Fruit fly (Drosophila melanogaster): ENCODE measurements around the gene Hcf.

Gene Hcf

DNA sequence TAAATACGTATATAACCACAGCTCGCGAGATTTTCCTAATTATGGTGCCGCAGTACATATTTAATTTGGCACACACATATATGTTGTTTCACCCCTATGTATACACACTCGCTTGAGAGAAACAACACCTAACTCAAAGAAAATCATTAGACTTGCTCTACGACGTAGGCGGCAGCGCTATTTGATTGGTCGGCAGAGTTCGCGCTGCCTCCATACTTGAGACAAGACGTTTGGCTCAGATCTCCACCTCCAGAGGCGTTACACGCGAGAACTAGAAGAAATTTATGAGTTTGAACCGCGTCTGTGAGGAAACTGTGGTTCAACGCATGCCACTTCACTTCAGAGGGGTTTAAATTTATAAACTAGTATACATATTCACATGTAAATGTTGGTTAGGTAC, 63.6 kb downstream of the Hcf start:
- no peak for TF ChIP-seq CG34367 (tag; optimal IDR thresholded peaks at IDR 0.05)
- TF ChIP-seq CG15710 (tag; optimal IDR thresholded peaks at IDR 0.05) = no peak
- TF ChIP-seq CG9948 (tag; optimal IDR thresholded peaks at IDR 0.05) = no peak
- no peak for TF ChIP-seq rn (GFP tag; IDR thresholded peaks at IDR 0.05)
- TF ChIP-seq CG8301 (tag; optimal IDR thresholded peaks at IDR 0.05) = no peak
- TF ChIP-seq D1 (tag; optimal IDR thresholded peaks at IDR 0.05) = no peak
- no peak for TF ChIP-seq CG32121 (GFP tag; IDR thresholded peaks at IDR 0.05)
- no peak for TF ChIP-seq Pif1B (GFP tag; optimal IDR thresholded peaks at IDR 0.05)
- no peak for TF ChIP-seq Ets98B (GFP tag; IDR thresholded peaks at IDR 0.05)
- TF ChIP-seq CG8159 (tag; optimal IDR thresholded peaks at IDR 0.05) = no peak

DNA sequence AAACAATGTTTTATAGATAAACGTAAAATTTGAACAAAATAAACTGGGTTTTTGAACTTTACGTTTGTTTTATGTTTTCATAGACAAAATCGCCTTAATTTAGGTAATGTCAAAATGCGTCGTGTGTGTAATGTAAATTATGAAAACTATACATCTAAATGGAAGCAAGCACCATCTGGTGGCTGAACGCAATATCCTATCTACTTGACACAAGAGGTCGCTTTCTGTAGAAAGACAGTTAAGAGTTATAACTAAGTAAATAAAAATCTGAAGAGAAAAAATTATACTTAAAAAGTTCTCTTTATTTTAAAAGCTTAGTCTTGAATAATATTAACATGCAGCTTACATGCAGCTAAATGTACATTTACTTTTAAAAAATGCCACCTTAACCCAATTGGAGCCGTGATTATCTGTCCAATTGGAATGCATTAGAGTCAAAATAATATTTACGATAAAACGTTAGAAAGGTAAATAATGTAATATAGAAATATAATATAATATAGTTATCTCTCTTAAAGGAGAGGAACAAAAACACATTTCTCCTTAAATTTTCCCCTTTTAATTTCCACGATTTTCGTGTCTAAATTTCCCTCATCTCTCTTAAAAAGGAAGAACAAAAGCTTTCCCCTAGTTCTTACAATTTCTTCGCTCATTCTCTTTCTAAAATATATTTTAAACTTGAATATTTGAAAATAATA, 65.0 kb downstream of the Hcf start:
- TF ChIP-seq CG34367 (tag; optimal IDR thresholded peaks at IDR 0.05) = peak; percentile 47
- TF ChIP-seq Pif1A (GFP tag; optimal IDR thresholded peaks at IDR 0.05) = peak; percentile 68
- TF ChIP-seq EcR (GFP tag; optimal IDR thresholded peaks at IDR 0.05) = no peak
- TF ChIP-seq Pif1B (GFP tag; optimal IDR thresholded peaks at IDR 0.05) = peak; percentile 27
- no peak; the same call in 1 of the 2 replicates for TF ChIP-seq CG12605 (GFP tag; IDR thresholded peaks at IDR 0.05)
- no peak for TF ChIP-seq CG14655 (GFP tag; optimal IDR thresholded peaks at IDR 0.05)
- peak; percentile 34 for TF ChIP-seq CG9948 (tag; optimal IDR thresholded peaks at IDR 0.05)
- TF ChIP-seq D1 (tag; optimal IDR thresholded peaks at IDR 0.05) = peak; percentile 81
- TF ChIP-seq CG4496 (GFP tag; IDR thresholded peaks at IDR 0.05) = no peak
- TF ChIP-seq CG13204 (GFP tag; optimal IDR thresholded peaks at IDR 0.05) = no peak
- TF ChIP-seq Ets98B (GFP tag; IDR thresholded peaks at IDR 0.05) = no peak; the same call in 1 of the 2 replicates
- peak; percentile 62 for TF ChIP-seq CG32121 (GFP tag; IDR thresholded peaks at IDR 0.05)
- TF ChIP-seq Snoo (tag; optimal IDR thresholded peaks at IDR 0.05) = peak; percentile 77
- peak; percentile 37 for TF ChIP-seq CG17806 (tag; optimal IDR thresholded peaks at IDR 0.05)
- TF ChIP-seq CG8301 (tag; optimal IDR thresholded peaks at IDR 0.05) = peak; percentile 58
- peak; percentile 52 for TF ChIP-seq gl (tag; optimal IDR thresholded peaks at IDR 0.05)
